Worm (Caenorhabditis elegans) whole organism, L3 larva: ENCODE results near the gene Y40B10A.11.

Experiments
- elt-3 ChIP-seq, 3 experiments: fragments of 150-350 bp in 1 of 3; sonication (generic microtip) in 2 of 3; optimal IDR thresholded peaks; 2 replicates in 2 of 3; 4 replicates in 1 of 3; lab custom pipeline; 2014 to 2017; ENCODE audit warnings: missing biosample characterization in 3 of 3, missing genetic modification characterization in 3 of 3
- fos-1 ChIP-seq: fragments of 150-350 bp; optimal IDR thresholded peaks from 2 replicates; lab custom pipeline; 2014; ENCODE audit warnings: missing biosample characterization, missing genetic modification characterization
- hmg-11 ChIP-seq: sonication (generic microtip); optimal IDR thresholded peaks from 2 replicates; lab custom pipeline; 2016; ENCODE audit warnings: missing genetic modification characterization, missing compliant biosample characterization
- lin-15B ChIP-seq: fragments of 150-350 bp; optimal IDR thresholded peaks from 2 replicates; lab custom pipeline; 2014; ENCODE audit warnings: missing biosample characterization, missing genetic modification characterization
- lin-39 ChIP-seq: fragments of 150-350 bp; optimal IDR thresholded peaks from 2 replicates; lab custom pipeline; 2018; ENCODE audit warnings: missing biosample characterization, missing genetic modification reagents, missing genetic modification characterization
- nfya-1 ChIP-seq: sonication (generic microtip); optimal IDR thresholded peaks from 2 replicates; lab custom pipeline; 2017; ENCODE audit warnings: missing genetic modification characterization, mild to moderate bottlenecking, missing compliant biosample characterization, antibody characterized with exemption, moderate library complexity; ENCODE audit not compliant: insufficient read depth
- nhr-25 ChIP-seq: sonication (generic microtip); optimal IDR thresholded peaks from 2 replicates; lab custom pipeline; 2017; ENCODE audit warnings: missing biosample characterization, missing genetic modification characterization
- skn-1 ChIP-seq: fragments of 150-350 bp; optimal IDR thresholded peaks from 2 replicates; lab custom pipeline; 2014; ENCODE audit warnings: missing biosample characterization, missing genetic modification characterization
- snpc-4 ChIP-seq: fragments of 150-350 bp; optimal IDR thresholded peaks from 2 replicates; lab custom pipeline; 2014; ENCODE audit warnings: missing biosample characterization, missing genetic modification characterization
- tbx-2 ChIP-seq: sonication (generic microtip); optimal IDR thresholded peaks from 2 replicates; lab custom pipeline; 2016; ENCODE audit warnings: mild to moderate bottlenecking, missing genetic modification characterization, missing compliant biosample characterization

- TF ChIP-seq elt-3 (tag; optimal IDR thresholded peaks at IDR 0.05; lab: Kevin White, UChicago): no peak
- no peak for TF ChIP-seq nhr-25 (tag; lab: Kevin White, UChicago)
- TF ChIP-seq lin-15B (tag; lab: Kevin White, UChicago): no peak
- TF ChIP-seq tbx-2 (tag; lab: Kevin White, UChicago): no peak
- no peak for TF ChIP-seq snpc-4
- TF ChIP-seq skn-1: no peak
- TF ChIP-seq fos-1 (tag; lab: Kevin White, UChicago): no peak
- no peak for TF ChIP-seq lin-39 (tag; lab: Kevin White, UChicago)
- TF ChIP-seq hmg-11 (tag; lab: Kevin White, UChicago): no peak
- no peak for TF ChIP-seq nfya-1 (tag; lab: Kevin White, UChicago)
Measured at ce11 chrV:2051507-2051906, at the start of gene Y40B10A.11.
